Fruit fly (Drosophila melanogaster): ENCODE results near the gene Cpr30B.
A peak's percentile ranks its signal among the peaks of the same experiment; 100 is the strongest.

The Cpr30B gene

dm6 chr2L:9529858-9530378 lies 12.8 kb upstream of the Cpr30B start:
- TF ChIP-seq Crg-1 (GFP tag; optimal IDR thresholded peaks at IDR 0.05) (no peak), CG11617 (GFP tag; optimal IDR thresholded peaks at IDR 0.05) (peak; percentile 29), Hr96 (GFP tag; optimal IDR thresholded peaks at IDR 0.05) (no peak), CG7045 (GFP tag; optimal IDR thresholded peaks at IDR 0.05) (no peak), cic (GFP tag; optimal IDR thresholded peaks at IDR 0.05) (peak; percentile 77), pad (GFP tag; optimal IDR thresholded peaks at IDR 0.05) (no peak), CG33017 (tag; optimal IDR thresholded peaks at IDR 0.05) (peak; percentile 27), CG7101 (tag; optimal IDR thresholded peaks at IDR 0.05) (peak; percentile 11), ovo (GFP tag; optimal IDR thresholded peaks at IDR 0.05) (no peak), CG1620 (GFP tag; optimal IDR thresholded peaks at IDR 0.05) (no peak), cnc (optimal IDR thresholded peaks at IDR 0.05) (no peak), kay (GFP tag; ENCODE audit: borderline replicate concordance) (peak; percentile 67), Clk (GFP tag; optimal IDR thresholded peaks at IDR 0.05) (no peak), tj (GFP tag; optimal IDR thresholded peaks at IDR 0.05) (no peak), CG14711 (tag; optimal IDR thresholded peaks at IDR 0.05) (no peak), CG12768 (GFP tag; optimal IDR thresholded peaks at IDR 0.05) (peak; percentile 26), Mnt (GFP tag; optimal IDR thresholded peaks at IDR 0.05) (no peak), CG5204 (GFP tag; optimal IDR thresholded peaks at IDR 0.05) (no peak), toe (GFP tag; optimal IDR thresholded peaks at IDR 0.05) (no peak), bab1 (GFP tag; optimal IDR thresholded peaks at IDR 0.05) (no peak)

- TF ChIP-seq bab1 (GFP tag; optimal IDR thresholded peaks at IDR 0.05) (peak; percentile 40), CG14711 (tag; optimal IDR thresholded peaks at IDR 0.05) (peak; percentile 1), Mnt (GFP tag; optimal IDR thresholded peaks at IDR 0.05) (no peak), CG7045 (GFP tag; optimal IDR thresholded peaks at IDR 0.05) (no peak), cnc (optimal IDR thresholded peaks at IDR 0.05) (no peak), cic (GFP tag; optimal IDR thresholded peaks at IDR 0.05) (no peak), pad (GFP tag; optimal IDR thresholded peaks at IDR 0.05) (no peak)
Measured at dm6 chr2L:9539988-9540573, 2.6 kb upstream of the Cpr30B start, which contains the start of gene CG17855. Gene CG17855 (plus strand): TSS chr2L:9540523.

- no peak for TF ChIP-seq CG14711 (tag; optimal IDR thresholded peaks at IDR 0.05)
- no peak for TF ChIP-seq pad (GFP tag; optimal IDR thresholded peaks at IDR 0.05)
- TF ChIP-seq Crg-1 (GFP tag; optimal IDR thresholded peaks at IDR 0.05), result no peak
- TF ChIP-seq CG12768 (GFP tag; optimal IDR thresholded peaks at IDR 0.05), result no peak
- no peak for TF ChIP-seq toe (GFP tag; optimal IDR thresholded peaks at IDR 0.05)
- no peak for TF ChIP-seq Clk (GFP tag; optimal IDR thresholded peaks at IDR 0.05)
- TF ChIP-seq cnc (optimal IDR thresholded peaks at IDR 0.05), result no peak
Measured at dm6 chr2L:9543871-9544270, 1.2 kb downstream of the Cpr30B start, which contains the start of gene CG13113. Gene CG13113 (plus strand): TSS chr2L:9544171.

dm6 chr2L:9545511-9545910 lies 2.8 kb downstream of the Cpr30B start, which contains the start of gene CG13114:
Gene CG13114 (plus strand): TSS chr2L:9545811.
- no peak for TF ChIP-seq ovo (GFP tag; optimal IDR thresholded peaks at IDR 0.05)
- peak; percentile 88 for TF ChIP-seq tj (GFP tag; optimal IDR thresholded peaks at IDR 0.05)
- TF ChIP-seq bab1 (GFP tag; optimal IDR thresholded peaks at IDR 0.05), result peak; percentile 41

dm6 chr2L:9550880-9551279 lies 8.2 kb downstream of the Cpr30B start:
- TF ChIP-seq kay (GFP tag; ENCODE audit: borderline replicate concordance) (peak; percentile 75), CG5204 (GFP tag; optimal IDR thresholded peaks at IDR 0.05) (peak; percentile 13), CG11617 (GFP tag; optimal IDR thresholded peaks at IDR 0.05) (no peak), Mnt (GFP tag; optimal IDR thresholded peaks at IDR 0.05) (peak; percentile 31)

dm6 chr2L:9557858-9558257 lies 15.2 kb downstream of the Cpr30B start:
- TF ChIP-seq CG14711 (tag; optimal IDR thresholded peaks at IDR 0.05) (no peak), CG33017 (tag; optimal IDR thresholded peaks at IDR 0.05) (no peak), bab1 (GFP tag; optimal IDR thresholded peaks at IDR 0.05) (no peak), pad (GFP tag; optimal IDR thresholded peaks at IDR 0.05) (no peak)

dm6 chr2L:9560045-9560587 lies 17.4 kb downstream of the Cpr30B start:
- TF ChIP-seq pad (GFP tag; optimal IDR thresholded peaks at IDR 0.05) (no peak), Hr96 (GFP tag; optimal IDR thresholded peaks at IDR 0.05) (no peak), kay (GFP tag; ENCODE audit: borderline replicate concordance) (peak; percentile 71), CG11617 (GFP tag; optimal IDR thresholded peaks at IDR 0.05) (no peak)

dm6 chr2L:9562713-9563112 lies 20.0 kb downstream of the Cpr30B start:
- TF ChIP-seq CG5204 (GFP tag; optimal IDR thresholded peaks at IDR 0.05) (no peak), CG11617 (GFP tag; optimal IDR thresholded peaks at IDR 0.05) (no peak), Hr96 (GFP tag; optimal IDR thresholded peaks at IDR 0.05) (no peak), CG33017 (tag; optimal IDR thresholded peaks at IDR 0.05) (no peak), CG14711 (tag; optimal IDR thresholded peaks at IDR 0.05) (no peak), toe (GFP tag; optimal IDR thresholded peaks at IDR 0.05) (no peak), CG1620 (GFP tag; optimal IDR thresholded peaks at IDR 0.05) (no peak), CG7045 (GFP tag; optimal IDR thresholded peaks at IDR 0.05) (no peak), kay (GFP tag; ENCODE audit: borderline replicate concordance) (no peak), CG12768 (GFP tag; optimal IDR thresholded peaks at IDR 0.05) (no peak), pad (GFP tag; optimal IDR thresholded peaks at IDR 0.05) (no peak), cnc (optimal IDR thresholded peaks at IDR 0.05) (no peak)
